Fruit fly (Drosophila melanogaster) whole organism, embryonic: ENCODE measurements around the gene CG18473.
A peak's percentile ranks its signal among the peaks of the same experiment; 100 is the strongest.

Source experiments
- C15 ChIP-seq: fragments of 200-800 bp; sonication (Bioruptor generic); IDR thresholded peaks from 3 replicates; pipeline ENCODE4 v1.3.6; 2022; ENCODE audit warnings: missing biosample characterization, missing genetic modification characterization
- CG10209 ChIP-seq: fragments of 200-800 bp; sonication (Bioruptor generic); optimal IDR thresholded peaks from 3 replicates; lab custom pipeline; 2017; ENCODE audit warnings: missing biosample characterization, mild to moderate bottlenecking, missing genetic modification characterization, missing genetic modification reagents
- CG11398 ChIP-seq: fragments of 200-800 bp; sonication (Bioruptor generic); optimal IDR thresholded peaks from 2 replicates; lab custom pipeline; 2016; ENCODE audit warnings: missing biosample characterization, missing genetic modification characterization
- CG12071 ChIP-seq: fragments of 200-800 bp; sonication (Bioruptor generic); optimal IDR thresholded peaks from 3 replicates; lab custom pipeline; 2018; ENCODE audit warnings: missing biosample characterization, mild to moderate bottlenecking, missing genetic modification characterization
- CG13894 ChIP-seq: fragments of 200-800 bp; sonication (Bioruptor generic); optimal IDR thresholded peaks from 3 replicates; lab custom pipeline; 2018; ENCODE audit warnings: missing biosample characterization, mild to moderate bottlenecking, missing genetic modification characterization, moderate library complexity
- CG17361 ChIP-seq: fragments of 200-800 bp; sonication (Bioruptor generic); IDR thresholded peaks from 3 replicates; pipeline ENCODE4 v1.3.6; 2022; ENCODE audit warnings: missing biosample characterization, missing genetic modification characterization
- CG18599 ChIP-seq: fragments of 200-800 bp; sonication (Bioruptor generic); optimal IDR thresholded peaks from 3 replicates; lab custom pipeline; 2017; ENCODE audit warnings: missing biosample characterization, missing genetic modification characterization, mild to moderate bottlenecking, moderate library complexity, missing genetic modification reagents
- CG2199 ChIP-seq: fragments of 200-800 bp; sonication (Bioruptor generic); IDR thresholded peaks from 3 replicates; pipeline ENCODE4 v1.3.6; 2022; ENCODE audit warnings: missing biosample characterization, missing genetic modification characterization
- CG32772 ChIP-seq: fragments of 200-800 bp; sonication (Bioruptor generic); IDR thresholded peaks from 2 replicates; pipeline ENCODE4 v1.3.6; 2022; ENCODE audit warnings: missing biosample characterization, missing genetic modification characterization
- CG4404 ChIP-seq: fragments of 200-800 bp; sonication (Bioruptor generic); IDR thresholded peaks from 2 replicates; pipeline ENCODE4 v1.3.6; 2022; ENCODE audit warnings: missing biosample characterization, missing genetic modification characterization
- CG4820 ChIP-seq: fragments of 200-800 bp; sonication (Bioruptor generic); optimal IDR thresholded peaks from 3 replicates; lab custom pipeline; 2016; ENCODE audit warnings: missing biosample characterization, missing genetic modification characterization
- CG7271 ChIP-seq: fragments of 200-800 bp; sonication (Bioruptor generic); optimal IDR thresholded peaks from 2 replicates; lab custom pipeline; 2018; ENCODE audit warnings: missing biosample characterization, mild to moderate bottlenecking, missing genetic modification characterization, moderate library complexity
- CG7928 ChIP-seq: fragments of 200-800 bp; sonication (Bioruptor generic); optimal IDR thresholded peaks from 2 replicates; lab custom pipeline; 2017; ENCODE audit warnings: missing biosample characterization, mild to moderate bottlenecking, missing genetic modification characterization
- CG8290 ChIP-seq, 3 experiments: fragments of 200-800 bp; sonication (Bioruptor generic); optimal IDR thresholded peaks; 2 replicates each; lab custom pipeline; 2016 to 2019; ENCODE audit warnings: missing biosample characterization in 3 of 3, missing genetic modification characterization in 3 of 3, mild to moderate bottlenecking in 2 of 3, moderate library complexity in 1 of 3
- CG9727 ChIP-seq: fragments of 200-800 bp; sonication (Bioruptor generic); optimal IDR thresholded peaks from 3 replicates; lab custom pipeline; 2017; ENCODE audit warnings: missing biosample characterization, mild to moderate bottlenecking, missing genetic modification characterization
- Deaf1 ChIP-seq: fragments of 200-800 bp; optimal IDR thresholded peaks from 3 replicates; lab custom pipeline; 2019; ENCODE audit warnings: missing biosample characterization, mild to moderate bottlenecking, missing genetic modification characterization, moderate library complexity
- Dek ChIP-seq: fragments of 200-800 bp; sonication (Bioruptor generic); optimal IDR thresholded peaks from 3 replicates; lab custom pipeline; 2019; ENCODE audit warnings: missing biosample characterization, mild to moderate bottlenecking, missing genetic modification characterization, moderate library complexity
- Dfd ChIP-seq, 2 experiments: fragments of >200 bp; optimal IDR thresholded peaks; 2 replicates each; lab custom pipeline; 2017; ENCODE audit warnings: missing biosample characterization in 2 of 2, missing genetic modification characterization in 2 of 2
- Dp ChIP-seq: fragments of 200-800 bp; sonication (Bioruptor generic); optimal IDR thresholded peaks from 2 replicates; lab custom pipeline; 2018; ENCODE audit warnings: missing biosample characterization, mild to moderate bottlenecking, missing genetic modification characterization, moderate library complexity
- E2f2 ChIP-seq: fragments of 200-800 bp; sonication (Bioruptor generic); IDR thresholded peaks from 2 replicates; pipeline ENCODE4 v1.3.6; 2022; ENCODE audit warnings: missing biosample characterization, missing genetic modification characterization
- Fer1 ChIP-seq: fragments of 200-800 bp; sonication (Bioruptor generic); optimal IDR thresholded peaks from 2 replicates; lab custom pipeline; 2017; ENCODE audit warnings: missing biosample characterization, mild to moderate bottlenecking, missing genetic modification characterization
- HHEX ChIP-seq: fragments of 200-800 bp; sonication (Bioruptor generic); optimal IDR thresholded peaks from 3 replicates; lab custom pipeline; 2017; ENCODE audit warnings: missing biosample characterization, mild to moderate bottlenecking, missing genetic modification characterization, missing genetic modification reagents
- HLH3B ChIP-seq: fragments of 200-800 bp; sonication (Bioruptor generic); IDR thresholded peaks from 2 replicates; pipeline ENCODE4 v1.3.6; 2022; ENCODE audit warnings: missing biosample characterization, missing genetic modification characterization
- HmgZ ChIP-seq: fragments of 200-800 bp; sonication (Bioruptor generic); optimal IDR thresholded peaks from 2 replicates; lab custom pipeline; 2018; ENCODE audit warnings: missing biosample characterization, mild to moderate bottlenecking, missing genetic modification characterization
- Jarid2 ChIP-seq: fragments of 200-800 bp; sonication (Bioruptor generic); optimal IDR thresholded peaks from 3 replicates; lab custom pipeline; 2017; ENCODE audit warnings: mild to moderate bottlenecking, missing biosample characterization, missing genetic modification reagents, missing genetic modification characterization
- MBD-R2 ChIP-seq: fragments of 200-800 bp; sonication (Bioruptor generic); IDR thresholded peaks from 2 replicates; pipeline ENCODE4 v1.3.6; 2022; ENCODE audit warnings: missing biosample characterization, missing genetic modification characterization
- Med ChIP-seq: fragments of 200-800 bp; sonication (Bioruptor generic); peaks from one replicate; lab custom pipeline; 2016; ENCODE audit warnings: missing biosample characterization, missing genetic modification characterization, mild to moderate bottlenecking, inconsistent platforms, moderate library complexity
- Rfx ChIP-seq: fragments of 200-800 bp; sonication (Bioruptor generic); IDR thresholded peaks from 2 replicates; pipeline ENCODE4 v1.3.6; 2022; ENCODE audit warnings: missing biosample characterization, missing genetic modification characterization
- Ssrp ChIP-seq: fragments of 200-800 bp; sonication (Bioruptor generic); optimal IDR thresholded peaks from 2 replicates; lab custom pipeline; 2018; ENCODE audit warnings: missing biosample characterization, mild to moderate bottlenecking, missing genetic modification characterization, moderate library complexity
- ap ChIP-seq: fragments of 200-800 bp; sonication (Bioruptor generic); IDR thresholded peaks from 2 replicates; pipeline ENCODE4 v1.3.6; 2022; ENCODE audit warnings: missing biosample characterization, missing genetic modification characterization
- az2 ChIP-seq: fragments of 200-800 bp; sonication (Bioruptor generic); optimal IDR thresholded peaks from 3 replicates; lab custom pipeline; 2016; ENCODE audit warnings: missing biosample characterization, missing genetic modification characterization
- bowl ChIP-seq: fragments of 200-800 bp; sonication (Bioruptor generic); IDR thresholded peaks from 2 replicates; pipeline ENCODE4 v1.3.6; 2022; ENCODE audit warnings: missing biosample characterization, missing genetic modification characterization
- cad ChIP-seq: fragments of >200 bp; optimal IDR thresholded peaks from 2 replicates; lab custom pipeline; 2017; ENCODE audit warnings: missing biosample characterization, missing genetic modification characterization
- cato ChIP-seq: fragments of 200-800 bp; sonication (Bioruptor generic); optimal IDR thresholded peaks from 2 replicates; lab custom pipeline; 2016; ENCODE audit warnings: missing biosample characterization, missing genetic modification characterization, borderline replicate concordance
- caup ChIP-seq: fragments of 200-800 bp; sonication (Bioruptor generic); optimal IDR thresholded peaks from 3 replicates; lab custom pipeline; 2017; ENCODE audit warnings: missing biosample characterization, mild to moderate bottlenecking, missing genetic modification characterization, moderate library complexity; ENCODE audit not compliant: severe bottlenecking
- crol ChIP-seq: fragments of 200-800 bp; sonication (Bioruptor generic); IDR thresholded peaks from 2 replicates; pipeline ENCODE4 v1.3.6; 2022; ENCODE audit warnings: missing biosample characterization, missing genetic modification characterization
- cwo ChIP-seq: fragments of 200-800 bp; sonication (Bioruptor generic); optimal IDR thresholded peaks from 3 replicates; lab custom pipeline; 2017; ENCODE audit warnings: missing biosample characterization, missing genetic modification characterization, mild to moderate bottlenecking, moderate library complexity, missing genetic modification reagents
- exex ChIP-seq: fragments of 200-800 bp; sonication (Bioruptor generic); optimal IDR thresholded peaks from 4 replicates; lab custom pipeline; 2018; ENCODE audit warnings: missing biosample characterization, mild to moderate bottlenecking, missing genetic modification characterization, moderate library complexity
- ftz-f1 ChIP-seq: fragments of 200-800 bp; sonication (Bioruptor generic); optimal IDR thresholded peaks from 2 replicates; lab custom pipeline; 2016; ENCODE audit warnings: missing biosample characterization, missing genetic modification characterization
- gro ChIP-seq: fragments of 200-800 bp; sonication (Bioruptor generic); optimal IDR thresholded peaks from 2 replicates; lab custom pipeline; 2016; ENCODE audit warnings: missing biosample characterization, missing genetic modification characterization
- jing ChIP-seq: fragments of 200-800 bp; sonication (Bioruptor generic); optimal IDR thresholded peaks from 2 replicates; lab custom pipeline; 2018; ENCODE audit warnings: missing biosample characterization, mild to moderate bottlenecking, missing genetic modification characterization
- lbe ChIP-seq: fragments of 200-800 bp; sonication (Bioruptor generic); optimal IDR thresholded peaks from 2 replicates; lab custom pipeline; 2016; ENCODE audit warnings: missing biosample characterization, mild to moderate bottlenecking, missing genetic modification characterization
- mirr ChIP-seq: fragments of 200-800 bp; sonication (Bioruptor generic); optimal IDR thresholded peaks from 3 replicates; lab custom pipeline; 2018; ENCODE audit warnings: missing biosample characterization, mild to moderate bottlenecking, missing genetic modification characterization
- p53 ChIP-seq: fragments of 200-800 bp; sonication (Bioruptor generic); optimal IDR thresholded peaks from 2 replicates; lab custom pipeline; 2016; ENCODE audit warnings: missing biosample characterization, missing genetic modification characterization
- pita ChIP-seq: fragments of 200-800 bp; sonication (Bioruptor generic); optimal IDR thresholded peaks from 2 replicates; lab custom pipeline; 2017; ENCODE audit warnings: missing biosample characterization, mild to moderate bottlenecking, missing genetic modification characterization
- sens ChIP-seq: fragments of 200-800 bp; sonication (Bioruptor generic); peaks from one replicate; lab custom pipeline; 2016; ENCODE audit warnings: missing biosample characterization, missing genetic modification characterization
- so ChIP-seq: fragments of 200-800 bp; sonication (Bioruptor generic); IDR thresholded peaks from 3 replicates; pipeline ENCODE4 v1.3.6; 2022; ENCODE audit warnings: missing biosample characterization, missing genetic modification characterization
- ssp ChIP-seq: fragments of 200-800 bp; sonication (Bioruptor generic); IDR thresholded peaks from 2 replicates; pipeline ENCODE4 v1.3.6; 2022; ENCODE audit warnings: missing biosample characterization, missing genetic modification characterization
- stc ChIP-seq: fragments of 200-800 bp; sonication (Bioruptor generic); IDR thresholded peaks from 2 replicates; pipeline ENCODE4 v1.3.6; 2022; ENCODE audit warnings: missing biosample characterization, missing genetic modification characterization
- vfl ChIP-seq: fragments of 200-800 bp; sonication (Bioruptor generic); optimal IDR thresholded peaks from 2 replicates; lab custom pipeline; 2016; ENCODE audit warnings: missing biosample characterization, missing genetic modification characterization
- zfh2 ChIP-seq: fragments of 200-800 bp; sonication (Bioruptor generic); optimal IDR thresholded peaks from 2 replicates; lab custom pipeline; 2016; ENCODE audit warnings: missing biosample characterization, missing genetic modification characterization

The CG18473 gene

dm6 chr3R:9344186-9344790, 18.8 kb upstream of the CG18473 start (continued):
- TF ChIP-seq zfh2 (no peak), Deaf1 (tag; lab: Kevin White, UChicago) (peak; percentile 91), caup (GFP tag; lab: Kevin White, UChicago) (no peak), CG7271 (tag; lab: Kevin White, UChicago) (no peak), CG9727 (GFP tag; lab: Kevin White, UChicago) (no peak), HHEX (GFP tag; lab: Kevin White, UChicago) (no peak), p53 (GFP tag; lab: Kevin White, UChicago) (no peak), exex (peak; percentile 10), gro (no peak), Rfx (no peak), CG18599 (GFP tag; lab: Kevin White, UChicago) (no peak), CG4404 (no peak), sens (peak; percentile 46), Dfd (GFP tag; optimal IDR thresholded peaks at IDR 0.05; lab: Kevin White, UChicago) (no peak), CG17361 (GFP tag; lab: Robert Waterston, UW) (no peak), Ssrp (tag; lab: Kevin White, UChicago) (no peak), HLH3B (GFP tag; lab: Robert Waterston, UW) (no peak), jing (GFP tag; lab: Kevin White, UChicago) (no peak), Fer1 (GFP tag; lab: Kevin White, UChicago) (no peak), bowl (GFP tag; lab: Robert Waterston, UW) (no peak), CG32772 (GFP tag; lab: Robert Waterston, UW) (no peak), E2f2 (GFP tag; lab: Robert Waterston, UW) (no peak), Dp (GFP tag; lab: Kevin White, UChicago) (no peak), stc (GFP tag; lab: Robert Waterston, UW) (no peak), so (GFP tag; lab: Robert Waterston, UW) (peak; percentile 46; the same call in 1 of the 3 replicates), CG8290 (GFP tag; optimal IDR thresholded peaks at IDR 0.05; lab: Kevin White, UChicago) (no peak), CG8290 (tag; optimal IDR thresholded peaks at IDR 0.05; lab: Kevin White, UChicago) (peak in 1 of 2 experiments; percentile 49), CG12071 (GFP tag; lab: Kevin White, UChicago) (no peak), CG13894 (tag; lab: Kevin White, UChicago) (peak; percentile 35), crol (GFP tag; lab: Robert Waterston, UW) (peak; percentile 72; the same call in 1 of the 2 replicates), cwo (GFP tag; lab: Kevin White, UChicago) (peak; percentile 96), C15 (GFP tag; lab: Robert Waterston, UW) (no peak), CG4820 (GFP tag; lab: Kevin White, UChicago) (no peak), Med (GFP tag; lab: Kevin White, UChicago) (peak; percentile 79), vfl (GFP tag; lab: Kevin White, UChicago) (no peak), CG11398 (GFP tag; lab: Kevin White, UChicago) (no peak), pita (GFP tag; lab: Kevin White, UChicago) (no peak), lbe (GFP tag; lab: Kevin White, UChicago) (peak; percentile 27), HmgZ (tag; lab: Kevin White, UChicago) (no peak), ap (no peak), CG2199 (GFP tag; lab: Robert Waterston, UW) (peak; percentile 88), CG10209 (no peak), ftz-f1 (GFP tag; lab: Kevin White, UChicago) (peak; percentile 64), mirr (GFP tag; lab: Kevin White, UChicago) (peak; percentile 59), MBD-R2 (no peak), cato (GFP tag; lab: Kevin White, UChicago) (no peak), Jarid2 (GFP tag; lab: Kevin White, UChicago) (no peak), cad (GFP tag; lab: Kevin White, UChicago) (no peak), CG7928 (GFP tag; lab: Kevin White, UChicago) (no peak), ssp (GFP tag; lab: Robert Waterston, UW) (no peak), Dek (no peak), az2 (GFP tag; lab: Kevin White, UChicago) (no peak)
